Fruit fly (Drosophila melanogaster): ENCODE measurements around the gene nmo.

- TF ChIP-seq CG6854 (GFP tag; optimal IDR thresholded peaks at IDR 0.05) (no peak), CG6808 (GFP tag; optimal IDR thresholded peaks at IDR 0.05) (no peak)
Measured at dm6 chr3L:7935409-7935932, 43.4 kb upstream of the nmo start.

All from whole organism, prepupa.